Fruit fly (Drosophila melanogaster): Measurements from ENCODE around the gene CG14739.

CG14739 gene

DNA sequence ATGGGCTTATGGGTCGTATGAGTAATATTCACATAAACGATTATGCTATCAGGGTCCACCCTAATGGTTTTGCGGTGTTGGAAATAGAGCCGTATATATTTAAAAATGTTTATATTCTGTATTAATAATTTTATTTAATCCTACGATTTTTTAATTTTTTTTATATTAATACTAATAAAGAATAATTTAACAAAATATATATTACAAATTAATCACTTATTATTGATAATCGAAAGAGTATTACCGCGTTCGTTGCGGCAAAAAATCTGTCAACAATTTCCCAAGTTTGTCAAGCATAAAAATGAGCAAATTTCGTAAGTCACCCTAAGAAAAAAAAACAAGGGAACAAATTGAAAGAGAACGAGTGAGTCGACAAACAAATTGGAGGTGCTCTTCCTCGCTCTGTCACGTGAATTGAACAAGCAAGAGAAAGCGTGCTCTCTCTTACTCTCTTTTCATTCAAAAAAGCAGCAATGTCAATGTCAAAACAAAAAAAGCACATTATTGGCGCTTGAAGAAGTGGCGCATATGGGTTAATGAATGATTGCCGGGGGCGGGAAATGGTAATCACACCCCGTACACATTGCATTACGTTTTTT, 31.5 kb upstream of the CG14739 start:
- TF ChIP-seq CG8632 (GFP tag; optimal IDR thresholded peaks at IDR 0.05) (no peak), CG6163 (GFP tag; IDR thresholded peaks at IDR 0.05) (peak; percentile 12; the same call in 1 of the 3 replicates), svp (GFP tag) (peak; percentile 63), Eip78C (GFP tag) (peak; percentile 36)

- peak; percentile 82 for TF ChIP-seq CG3919 (GFP tag; optimal IDR thresholded peaks at IDR 0.05)
- TF ChIP-seq dsx (GFP tag; optimal IDR thresholded peaks at IDR 0.05; ENCODE audit: poor library complexity, severe bottlenecking), result peak; percentile 79
- peak; percentile 67 for TF ChIP-seq topi (GFP tag; optimal IDR thresholded peaks at IDR 0.05)
- TF ChIP-seq CG1621 (tag; optimal IDR thresholded peaks at IDR 0.05), result peak; percentile 59
- TF ChIP-seq eg (GFP tag; IDR thresholded peaks at IDR 0.05), result peak; percentile 79
- peak; percentile 21 to 31 for TF ChIP-seq salr (GFP tag; optimal IDR thresholded peaks at IDR 0.05)
- peak; percentile 87 for TF ChIP-seq CG6163 (GFP tag; IDR thresholded peaks at IDR 0.05)
- peak; percentile 79 for TF ChIP-seq CG10669 (GFP tag; optimal IDR thresholded peaks at IDR 0.05)
- peak; percentile 77 for TF ChIP-seq CG8119 (GFP tag; IDR thresholded peaks at IDR 0.05)
- peak; percentile 71 for TF ChIP-seq CG7368 (GFP tag; optimal IDR thresholded peaks at IDR 0.05)
- peak; percentile 74 for TF ChIP-seq achi (GFP tag; optimal IDR thresholded peaks at IDR 0.05)
- peak; percentile 32 for TF ChIP-seq Sox14 (GFP tag; optimal IDR thresholded peaks at IDR 0.05)
- TF ChIP-seq ss (GFP tag; optimal IDR thresholded peaks at IDR 0.05), result peak; percentile 51 to 81
- peak; percentile 52 for TF ChIP-seq fd59A (GFP tag; optimal IDR thresholded peaks at IDR 0.05)
- peak; percentile 76 for TF ChIP-seq cyc (GFP tag; optimal IDR thresholded peaks at IDR 0.05)
- peak; percentile 85 for TF ChIP-seq svp (GFP tag)
- no peak for TF ChIP-seq fd85E (GFP tag; optimal IDR thresholded peaks at IDR 0.05)
- TF ChIP-seq Lpt (GFP tag; optimal IDR thresholded peaks at IDR 0.05), result peak; percentile 62
- TF ChIP-seq Ets96B (tag; optimal IDR thresholded peaks at IDR 0.05), result peak; percentile 83
- TF ChIP-seq CG11902 (GFP tag; optimal IDR thresholded peaks at IDR 0.05), result peak; percentile 68
- TF ChIP-seq net (GFP tag; optimal IDR thresholded peaks at IDR 0.05), result peak; percentile 54
- peak; percentile 62 for TF ChIP-seq Eip75B (GFP tag; optimal IDR thresholded peaks at IDR 0.05)
- peak; percentile 53 for TF ChIP-seq CG16779 (tag; optimal IDR thresholded peaks at IDR 0.05)
- peak; percentile 74 for TF ChIP-seq CG8632 (GFP tag; optimal IDR thresholded peaks at IDR 0.05)
- peak; percentile 59 for TF ChIP-seq CG31627 (GFP tag; optimal IDR thresholded peaks at IDR 0.05)
- no peak for TF ChIP-seq fkh (GFP tag; optimal IDR thresholded peaks at IDR 0.05)
- peak; percentile 78 for TF ChIP-seq acj6 (GFP tag; optimal IDR thresholded peaks at IDR 0.05)
- peak; percentile 58 for TF ChIP-seq Gug (GFP tag; IDR thresholded peaks at IDR 0.05)
- no peak; the same call in 1 of the 2 replicates for TF ChIP-seq CG15336 (GFP tag; IDR thresholded peaks at IDR 0.05)
- TF ChIP-seq Hr4 (GFP tag; optimal IDR thresholded peaks at IDR 0.05), result peak; percentile 41
- TF ChIP-seq pdm3 (GFP tag; optimal IDR thresholded peaks at IDR 0.05), result peak; percentile 34
- TF ChIP-seq Sox102F (GFP tag; optimal IDR thresholded peaks at IDR 0.05), result peak; percentile 68
- TF ChIP-seq Blimp-1 (GFP tag; optimal IDR thresholded peaks at IDR 0.05), result peak; percentile 58
- TF ChIP-seq CG9139 (GFP tag; optimal IDR thresholded peaks at IDR 0.05), result peak; percentile 71
- TF ChIP-seq CG11762 (GFP tag; optimal IDR thresholded peaks at IDR 0.05; ENCODE audit: insufficient read depth), result peak; percentile 71
- TF ChIP-seq Hr38 (GFP tag; optimal IDR thresholded peaks at IDR 0.05), result no peak
- TF ChIP-seq CG34406 (GFP tag; optimal IDR thresholded peaks at IDR 0.05), result peak; percentile 77
- peak; percentile 20; the same call in 1 of the 2 replicates for TF ChIP-seq CG11294 (GFP tag; IDR thresholded peaks at IDR 0.05)
- no peak for TF ChIP-seq Eip78C (GFP tag)
- TF ChIP-seq dac (GFP tag; optimal IDR thresholded peaks at IDR 0.05), result no peak
- peak; percentile 7 for TF ChIP-seq CG4318 (GFP tag; optimal IDR thresholded peaks at IDR 0.05)
- peak; percentile 70 for TF ChIP-seq spab (GFP tag; optimal IDR thresholded peaks at IDR 0.05)
- peak; percentile 47 for TF ChIP-seq Ets21C (GFP tag; optimal IDR thresholded peaks at IDR 0.05)
- no peak for TF ChIP-seq CG6854 (GFP tag; optimal IDR thresholded peaks at IDR 0.05)
- TF ChIP-seq OdsH (GFP tag; optimal IDR thresholded peaks at IDR 0.05), result peak; percentile 75
- peak; percentile 48 for TF ChIP-seq Sox15 (GFP tag; optimal IDR thresholded peaks at IDR 0.05)
- TF ChIP-seq CG10631 (GFP tag; optimal IDR thresholded peaks at IDR 0.05), result peak; percentile 82
- peak; percentile 38 for TF ChIP-seq Hr39 (GFP tag; optimal IDR thresholded peaks at IDR 0.05)
- TF ChIP-seq esn (GFP tag; optimal IDR thresholded peaks at IDR 0.05), result peak; percentile 82
Observed at dm6 chr3R:12078961-12079360, 29.9 kb upstream of the CG14739 start.
